Worm (Caenorhabditis elegans) whole organism, L3 larva: Measurements from ENCODE around the gene fut-1.
A peak's percentile ranks its signal among the peaks of the same experiment; 100 is the strongest.

Experiments used
- ZK546.5 ChIP-seq: sonication (generic microtip); optimal IDR thresholded peaks from 2 replicates; lab custom pipeline; 2017; ENCODE audit warnings: missing biosample characterization, missing genetic modification characterization
- ama-1 ChIP-seq: fragments of 150-350 bp; optimal IDR thresholded peaks from 2 replicates; lab custom pipeline; 2018
- ceh-82 ChIP-seq: fragments of 150-350 bp; optimal IDR thresholded peaks from 2 replicates; lab custom pipeline; 2014; ENCODE audit warnings: missing biosample characterization, missing genetic modification characterization
- egl-5 ChIP-seq: fragments of 150-350 bp; optimal IDR thresholded peaks from 2 replicates; lab custom pipeline; 2017; ENCODE audit warnings: missing biosample characterization, missing genetic modification reagents, missing genetic modification characterization, inconsistent platforms
- lin-39 ChIP-seq: fragments of 150-350 bp; optimal IDR thresholded peaks from 2 replicates; lab custom pipeline; 2018; ENCODE audit warnings: missing biosample characterization, missing genetic modification reagents, missing genetic modification characterization
- nfya-1 ChIP-seq: sonication (generic microtip); optimal IDR thresholded peaks from 2 replicates; lab custom pipeline; 2017; ENCODE audit warnings: missing genetic modification characterization, mild to moderate bottlenecking, missing compliant biosample characterization, antibody characterized with exemption, moderate library complexity; ENCODE audit not compliant: insufficient read depth
- nhr-12 ChIP-seq: fragments of 150-350 bp; optimal IDR thresholded peaks from 2 replicates; lab custom pipeline; 2014; ENCODE audit warnings: missing biosample characterization, missing genetic modification characterization
- nhr-237 ChIP-seq: fragments of 150-350 bp; optimal IDR thresholded peaks from 2 replicates; lab custom pipeline; 2014; ENCODE audit warnings: missing biosample characterization, missing genetic modification characterization
- nhr-43 ChIP-seq: sonication (generic microtip); optimal IDR thresholded peaks from 2 replicates; lab custom pipeline; 2016; ENCODE audit warnings: mild to moderate bottlenecking, missing genetic modification characterization, missing compliant biosample characterization; ENCODE audit not compliant: poor library complexity, severe bottlenecking
- nhr-67 ChIP-seq: fragments of 150-350 bp; optimal IDR thresholded peaks from 2 replicates; lab custom pipeline; 2014; ENCODE audit warnings: missing biosample characterization, missing genetic modification characterization
- ztf-11 ChIP-seq: fragments of 150-350 bp; optimal IDR thresholded peaks from 2 replicates; lab custom pipeline; 2014; ENCODE audit warnings: missing biosample characterization, missing genetic modification characterization
- ztf-4 ChIP-seq: fragments of 150-350 bp; optimal IDR thresholded peaks from 2 replicates; lab custom pipeline; 2014; ENCODE audit warnings: missing biosample characterization, missing genetic modification characterization

DNA sequence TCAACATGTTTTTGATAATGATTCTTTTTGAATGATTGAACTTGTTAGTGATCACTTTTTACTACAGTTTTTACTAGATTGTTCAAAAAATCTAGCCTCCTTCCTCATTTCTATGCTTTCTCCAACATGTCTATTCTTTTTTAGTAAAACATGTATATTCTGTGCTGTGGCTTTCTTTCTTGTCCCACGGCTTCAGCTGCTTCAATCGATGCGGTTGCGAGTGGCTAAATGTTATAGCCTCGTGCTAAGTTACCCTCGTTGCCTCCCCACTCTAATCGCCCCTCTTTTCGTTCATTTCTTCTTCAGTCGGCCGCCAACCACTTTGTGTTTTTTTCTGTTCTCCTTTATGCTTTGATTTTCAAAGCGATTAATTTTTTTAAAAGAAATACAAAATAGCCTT is 26.5 kb upstream of the fut-1 start:
- TF ChIP-seq ztf-11 (tag; lab: Kevin White, UChicago) = no peak
- peak; percentile 25 for TF ChIP-seq egl-5 (tag; lab: Kevin White, UChicago)
- no peak for TF ChIP-seq ceh-82
- TF ChIP-seq nhr-43 (tag; lab: Kevin White, UChicago) = no peak
- no peak for TF ChIP-seq nhr-237 (tag; lab: Kevin White, UChicago)
- TF ChIP-seq nfya-1 (tag; lab: Kevin White, UChicago) = peak; percentile 55
- no peak for TF ChIP-seq lin-39 (tag; lab: Kevin White, UChicago)
- no peak for TF ChIP-seq nhr-12 (tag; lab: Kevin White, UChicago)
- TF ChIP-seq nhr-67 (tag; lab: Kevin White, UChicago) = no peak
- no peak for TF ChIP-seq ZK546.5 (tag; lab: Kevin White, UChicago)
- no peak for TF ChIP-seq ztf-4 (tag; lab: Kevin White, UChicago)
- peak; percentile 71 for TF ChIP-seq ama-1
